Fruit fly (Drosophila melanogaster): ENCODE data around the gene Ppi1.

- no peak for TF ChIP-seq br (GFP tag; optimal IDR thresholded peaks at IDR 0.05)
- TF ChIP-seq OdsH (GFP tag; optimal IDR thresholded peaks at IDR 0.05): no peak
- no peak for TF ChIP-seq rgr (GFP tag; optimal IDR thresholded peaks at IDR 0.05)
- no peak for TF ChIP-seq N (GFP tag; optimal IDR thresholded peaks at IDR 0.05)
- TF ChIP-seq jim (GFP tag; optimal IDR thresholded peaks at IDR 0.05): no peak
- no peak for TF ChIP-seq Rel (GFP tag; optimal IDR thresholded peaks at IDR 0.05)
- no peak for TF ChIP-seq Rel (tag; optimal IDR thresholded peaks at IDR 0.05)
- no peak for TF ChIP-seq pan (optimal IDR thresholded peaks at IDR 0.05)
- no peak for TF ChIP-seq Mio (GFP tag; optimal IDR thresholded peaks at IDR 0.05)
- no peak for TF ChIP-seq CG32264 (GFP tag; optimal IDR thresholded peaks at IDR 0.05)
- TF ChIP-seq dmrt93B (GFP tag; optimal IDR thresholded peaks at IDR 0.05): no peak
- no peak for TF ChIP-seq dl (GFP tag; optimal IDR thresholded peaks at IDR 0.05; ENCODE audit: insufficient read depth in 1 of 2, partially characterized antibody in 2 of 2)
- TF ChIP-seq usp (GFP tag; optimal IDR thresholded peaks at IDR 0.05): no peak
- TF ChIP-seq Myc (optimal IDR thresholded peaks at IDR 0.05): no peak
These were observed 36.9 kb downstream of the Ppi1 start for dm6 chr3R:30091795-30092699.

All from whole organism, wandering third instar larva.